Fruit fly (Drosophila melanogaster): ENCODE data around the gene CG11584.

dm6 chrX:14148171-14148570 lies 32.7 kb upstream of the CG11584 start:
- TF ChIP-seq CG8478 (optimal IDR thresholded peaks at IDR 0.05) (no peak), Dll (optimal IDR thresholded peaks at IDR 0.05) (no peak)
